Fruit fly (Drosophila melanogaster) whole organism, prepupa: ENCODE measurements around the gene Idh3a.

Source experiments
- Blimp-1 ChIP-seq: fragments of 200-800 bp; sonication (Bioruptor generic); optimal IDR thresholded peaks from 3 replicates; lab custom pipeline; 2017; ENCODE audit warnings: missing biosample characterization, missing genetic modification characterization, mild to moderate bottlenecking, moderate library complexity, missing genetic modification reagents
- CG10669 ChIP-seq: fragments of 200-800 bp; sonication (Bioruptor generic); optimal IDR thresholded peaks from 3 replicates; lab custom pipeline; 2018; ENCODE audit warnings: missing biosample characterization, mild to moderate bottlenecking, missing genetic modification characterization, moderate library complexity
- CG11294 ChIP-seq: fragments of 200-800 bp; sonication (Bioruptor generic); IDR thresholded peaks from 2 replicates; pipeline ENCODE4 v1.3.6; 2022; ENCODE audit warnings: missing biosample characterization, missing genetic modification characterization
- CG11762 ChIP-seq: fragments of 200-800 bp; sonication (Bioruptor generic); optimal IDR thresholded peaks from 3 replicates; lab custom pipeline; 2016; ENCODE audit warnings: missing biosample characterization, missing genetic modification characterization; ENCODE audit not compliant: insufficient read depth
- CG15336 ChIP-seq: fragments of 200-800 bp; sonication (Bioruptor generic); IDR thresholded peaks from 2 replicates; pipeline ENCODE4 v1.3.6; 2022; ENCODE audit warnings: missing biosample characterization, missing genetic modification characterization
- CG1621 ChIP-seq: fragments of 200-800 bp; sonication (Bioruptor generic); optimal IDR thresholded peaks from 3 replicates; lab custom pipeline; 2018; ENCODE audit warnings: missing biosample characterization, mild to moderate bottlenecking, missing genetic modification characterization
- CG16779 ChIP-seq: fragments of 200-800 bp; sonication (Bioruptor generic); optimal IDR thresholded peaks from 3 replicates; lab custom pipeline; 2017; ENCODE audit warnings: missing biosample characterization, mild to moderate bottlenecking, missing genetic modification characterization
- CG3032 ChIP-seq: fragments of 200-800 bp; optimal IDR thresholded peaks from 2 replicates; lab custom pipeline; 2019; ENCODE audit warnings: missing biosample characterization, mild to moderate bottlenecking, missing genetic modification characterization, moderate library complexity
- CG31627 ChIP-seq: fragments of 200-800 bp; sonication (Bioruptor generic); optimal IDR thresholded peaks from 3 replicates; lab custom pipeline; 2016; ENCODE audit warnings: missing biosample characterization, missing genetic modification characterization
- CG32006 ChIP-seq: fragments of 200-800 bp; sonication (Bioruptor generic); optimal IDR thresholded peaks from 3 replicates; lab custom pipeline; 2017; ENCODE audit warnings: missing biosample characterization, mild to moderate bottlenecking, missing genetic modification characterization
- CG34406 ChIP-seq: fragments of 200-800 bp; sonication (Bioruptor generic); optimal IDR thresholded peaks from 3 replicates; lab custom pipeline; 2016; ENCODE audit warnings: missing biosample characterization, missing genetic modification characterization
- CG4318 ChIP-seq: fragments of 200-800 bp; sonication (Bioruptor generic); optimal IDR thresholded peaks from 3 replicates; lab custom pipeline; 2017; ENCODE audit warnings: missing biosample characterization, mild to moderate bottlenecking, missing genetic modification characterization
- CG6276 ChIP-seq: fragments of 200-800 bp; sonication (Bioruptor generic); optimal IDR thresholded peaks from 2 replicates; lab custom pipeline; 2017; ENCODE audit warnings: missing biosample characterization, mild to moderate bottlenecking, missing genetic modification characterization
- CG6808 ChIP-seq: fragments of 200-800 bp; sonication (Bioruptor generic); optimal IDR thresholded peaks from 3 replicates; lab custom pipeline; 2017; ENCODE audit warnings: missing biosample characterization, missing genetic modification characterization, mild to moderate bottlenecking, moderate library complexity, missing genetic modification reagents
- CG6854 ChIP-seq: fragments of 200-800 bp; sonication (Bioruptor generic); optimal IDR thresholded peaks from 2 replicates; lab custom pipeline; 2017; ENCODE audit warnings: missing biosample characterization, mild to moderate bottlenecking, missing genetic modification characterization
- CG7368 ChIP-seq: fragments of 200-800 bp; sonication (Bioruptor generic); optimal IDR thresholded peaks from 3 replicates; lab custom pipeline; 2016; ENCODE audit warnings: missing biosample characterization, missing genetic modification characterization
- CG8119 ChIP-seq: fragments of 200-800 bp; sonication (Bioruptor generic); IDR thresholded peaks from 3 replicates; pipeline ENCODE4 v1.3.6; 2022; ENCODE audit warnings: missing biosample characterization, missing genetic modification characterization
- CG8319 ChIP-seq: fragments of 200-800 bp; sonication (Bioruptor generic); optimal IDR thresholded peaks from 3 replicates; lab custom pipeline; 2016; ENCODE audit warnings: missing biosample characterization, missing genetic modification characterization
- CG8632 ChIP-seq: fragments of 200-800 bp; sonication (Bioruptor generic); optimal IDR thresholded peaks from 3 replicates; lab custom pipeline; 2016; ENCODE audit warnings: missing biosample characterization, missing genetic modification characterization
- Eip78C ChIP-seq: fragments of 200-800 bp; sonication (Bioruptor generic); peaks from one replicate; lab custom pipeline; 2016; ENCODE audit warnings: missing biosample characterization, missing genetic modification characterization
- Eip93F ChIP-seq: fragments of 200-800 bp; sonication (Bioruptor generic); optimal IDR thresholded peaks from 2 replicates; lab custom pipeline; 2016; ENCODE audit warnings: missing biosample characterization, mild to moderate bottlenecking, missing genetic modification characterization
- Ets21C ChIP-seq: fragments of 200-800 bp; sonication (Bioruptor generic); optimal IDR thresholded peaks from 3 replicates; lab custom pipeline; 2016; ENCODE audit warnings: missing biosample characterization, missing genetic modification characterization
- Ets96B ChIP-seq: fragments of 200-800 bp; optimal IDR thresholded peaks from 2 replicates; lab custom pipeline; 2019; ENCODE audit warnings: missing biosample characterization, mild to moderate bottlenecking, missing genetic modification characterization, moderate library complexity
- Hr38 ChIP-seq: sonication (Bioruptor generic); optimal IDR thresholded peaks from 2 replicates; lab custom pipeline; 2016; ENCODE audit warnings: missing biosample characterization, missing genetic modification characterization
- Hr39 ChIP-seq: fragments of 200-800 bp; sonication (Bioruptor generic); optimal IDR thresholded peaks from 2 replicates; lab custom pipeline; 2016; ENCODE audit warnings: missing biosample characterization, missing genetic modification characterization
- Hr4 ChIP-seq: fragments of 200-800 bp; sonication (Bioruptor generic); optimal IDR thresholded peaks from 3 replicates; lab custom pipeline; 2016; ENCODE audit warnings: missing biosample characterization, missing genetic modification characterization
- Lpt ChIP-seq: fragments of 200-800 bp; sonication (Bioruptor generic); optimal IDR thresholded peaks from 3 replicates; lab custom pipeline; 2016; ENCODE audit warnings: missing biosample characterization, missing genetic modification characterization
- Met ChIP-seq: fragments of 200-800 bp; sonication (Bioruptor generic); optimal IDR thresholded peaks from 3 replicates; lab custom pipeline; 2016; ENCODE audit warnings: missing biosample characterization, missing genetic modification characterization
- Smox ChIP-seq: fragments of 200-800 bp; sonication (Bioruptor generic); optimal IDR thresholded peaks from 3 replicates; lab custom pipeline; 2016; ENCODE audit warnings: missing biosample characterization, missing genetic modification characterization
- Sox14 ChIP-seq: fragments of 200-800 bp; sonication (Bioruptor generic); optimal IDR thresholded peaks from 3 replicates; lab custom pipeline; 2016; ENCODE audit warnings: missing biosample characterization, missing genetic modification characterization
- Sox15 ChIP-seq: fragments of 200-800 bp; sonication (Bioruptor generic); optimal IDR thresholded peaks from 3 replicates; lab custom pipeline; 2016; ENCODE audit warnings: missing biosample characterization, missing genetic modification characterization
- acj6 ChIP-seq: fragments of 200-800 bp; sonication (Bioruptor generic); optimal IDR thresholded peaks from 3 replicates; lab custom pipeline; 2016; ENCODE audit warnings: missing biosample characterization, missing genetic modification characterization
- cyc ChIP-seq: fragments of 200-800 bp; sonication (Bioruptor generic); optimal IDR thresholded peaks from 3 replicates; lab custom pipeline; 2016; ENCODE audit warnings: missing biosample characterization, missing genetic modification characterization
- dac ChIP-seq: fragments of 200-800 bp; sonication (Bioruptor generic); optimal IDR thresholded peaks from 2 replicates; lab custom pipeline; 2017; ENCODE audit warnings: missing biosample characterization, mild to moderate bottlenecking, missing genetic modification characterization
- eg ChIP-seq: fragments of 200-800 bp; sonication (Bioruptor generic); IDR thresholded peaks from 3 replicates; pipeline ENCODE4 v1.3.6; 2022; ENCODE audit warnings: missing biosample characterization, missing genetic modification characterization
- fd59A ChIP-seq: fragments of 200-800 bp; sonication (Bioruptor generic); optimal IDR thresholded peaks from 2 replicates; lab custom pipeline; 2017; ENCODE audit warnings: missing biosample characterization, mild to moderate bottlenecking, missing genetic modification characterization, missing genetic modification reagents
- fd85E ChIP-seq: fragments of 200-800 bp; sonication (Bioruptor generic); optimal IDR thresholded peaks from 3 replicates; lab custom pipeline; 2016; ENCODE audit warnings: missing biosample characterization, missing genetic modification characterization
- lz ChIP-seq: fragments of 200-800 bp; sonication (Bioruptor generic); optimal IDR thresholded peaks from 3 replicates; lab custom pipeline; 2016; ENCODE audit warnings: missing biosample characterization, missing genetic modification characterization
- spab ChIP-seq: fragments of 200-800 bp; sonication (Bioruptor generic); optimal IDR thresholded peaks from 2 replicates; lab custom pipeline; 2017; ENCODE audit warnings: missing biosample characterization, mild to moderate bottlenecking, missing genetic modification characterization, missing genetic modification reagents
- svp ChIP-seq: fragments of 200-800 bp; sonication (Bioruptor generic); peaks from one replicate; lab custom pipeline; 2016; ENCODE audit warnings: missing biosample characterization, missing genetic modification characterization
- vri ChIP-seq: fragments of 200-800 bp; sonication (Bioruptor generic); optimal IDR thresholded peaks from 3 replicates; lab custom pipeline; 2016; ENCODE audit warnings: missing biosample characterization, mild to moderate bottlenecking, missing genetic modification characterization

The Idh3a gene

dm6 chrX:19535394-19535793 lies 13.8 kb upstream of the Idh3a start:
- TF ChIP-seq CG31627 (GFP tag; lab: Kevin White, UChicago) (no peak), Eip93F (no peak), CG15336 (no peak), CG10669 (GFP tag; lab: Kevin White, UChicago) (no peak), cyc (GFP tag; lab: Kevin White, UChicago) (no peak), spab (GFP tag; lab: Kevin White, UChicago) (no peak), acj6 (GFP tag; lab: Kevin White, UChicago) (no peak), Hr38 (GFP tag; lab: Kevin White, UChicago) (no peak), vri (no peak), Sox14 (GFP tag; lab: Kevin White, UChicago) (no peak), Smox (GFP tag; lab: Kevin White, UChicago) (no peak), CG8319 (GFP tag; lab: Kevin White, UChicago) (no peak), Lpt (no peak), CG6854 (GFP tag; lab: Kevin White, UChicago) (no peak), CG32006 (no peak), lz (GFP tag; lab: Kevin White, UChicago) (no peak), svp (GFP tag; lab: Kevin White, UChicago) (no peak)

- no peak for TF ChIP-seq Eip78C (GFP tag; lab: Kevin White, UChicago)
- no peak for TF ChIP-seq CG6276
- TF ChIP-seq Sox15 (GFP tag; lab: Kevin White, UChicago): no peak
- TF ChIP-seq CG7368 (GFP tag; lab: Kevin White, UChicago): no peak
- TF ChIP-seq Eip93F: no peak
- no peak for TF ChIP-seq CG4318 (GFP tag; lab: Kevin White, UChicago)
- no peak for TF ChIP-seq lz (GFP tag; lab: Kevin White, UChicago)
- no peak for TF ChIP-seq CG11294 (GFP tag; lab: Robert Waterston, UW)
- TF ChIP-seq Ets96B (tag; lab: Kevin White, UChicago): no peak
- no peak for TF ChIP-seq CG1621
- no peak for TF ChIP-seq Hr4
- no peak for TF ChIP-seq CG34406 (GFP tag; lab: Kevin White, UChicago)
- TF ChIP-seq Blimp-1: no peak
Observed at dm6 chrX:19531642-19532041, 10.0 kb upstream of the Idh3a start, which contains the start of gene CG12231. TSS of gene CG12231 (minus strand) at chrX:19531742.

- TF ChIP-seq CG6276 (no peak), CG1621 (peak; percentile 67), CG6808 (GFP tag; lab: Kevin White, UChicago) (no peak), fd85E (GFP tag; lab: Kevin White, UChicago) (no peak), Sox14 (GFP tag; lab: Kevin White, UChicago) (peak; percentile 9), CG31627 (GFP tag; lab: Kevin White, UChicago) (no peak), Ets21C (GFP tag; lab: Kevin White, UChicago) (no peak)
Observed at dm6 chrX:19522597-19522996, 987 bp upstream of the Idh3a start.

- TF ChIP-seq svp (GFP tag; lab: Kevin White, UChicago) (peak; percentile 74), CG6808 (GFP tag; lab: Kevin White, UChicago) (no peak), vri (peak; percentile 67)
- TF ChIP-seq, all 60 proteins: peak for 2
Observed at dm6 chrX:19520888-19521287, 722 bp downstream of the Idh3a start.

- TF ChIP-seq CG3032 (tag; lab: Kevin White, UChicago) (no peak), Sox14 (GFP tag; lab: Kevin White, UChicago) (no peak), Ets21C (GFP tag; lab: Kevin White, UChicago) (no peak), eg (GFP tag; lab: Robert Waterston, UW) (no peak), dac (GFP tag; lab: Kevin White, UChicago) (no peak), CG6276 (no peak), CG8632 (GFP tag; lab: Kevin White, UChicago) (no peak), fd59A (GFP tag; lab: Kevin White, UChicago) (no peak), Blimp-1 (no peak), cyc (GFP tag; lab: Kevin White, UChicago) (no peak), CG31627 (GFP tag; lab: Kevin White, UChicago) (no peak), Met (GFP tag; lab: Kevin White, UChicago) (no peak), Hr39 (GFP tag; lab: Kevin White, UChicago) (no peak), CG8119 (GFP tag; lab: Robert Waterston, UW) (no peak), spab (GFP tag; lab: Kevin White, UChicago) (no peak), CG7368 (GFP tag; lab: Kevin White, UChicago) (no peak), CG11762 (GFP tag; lab: Kevin White, UChicago) (no peak), Hr38 (GFP tag; lab: Kevin White, UChicago) (no peak), CG16779 (tag; lab: Kevin White, UChicago) (no peak)
Observed at dm6 chrX:19520376-19520775, 1.2 kb downstream of the Idh3a start.
